Worm (Caenorhabditis elegans) whole organism, L1 larva: ENCODE measurements around the gene Y57G7A.6.

Experiments used
- C04F5.9 ChIP-seq: sonication (generic microtip); optimal IDR thresholded peaks from 2 replicates; lab custom pipeline; 2016; ENCODE audit warnings: missing genetic modification characterization, missing compliant biosample characterization
- C34B4.2 ChIP-seq: sonication (generic microtip); optimal IDR thresholded peaks from 2 replicates; lab custom pipeline; 2017; ENCODE audit warnings: mild to moderate bottlenecking, missing genetic modification characterization, missing compliant biosample characterization
- F16B12.6 ChIP-seq: fragments of 150-350 bp; optimal IDR thresholded peaks from 2 replicates; lab custom pipeline; 2014; ENCODE audit warnings: missing biosample characterization, missing genetic modification characterization
- blmp-1 ChIP-seq: fragments of 150-350 bp; optimal IDR thresholded peaks from 2 replicates; lab custom pipeline; 2014; ENCODE audit warnings: missing biosample characterization, missing genetic modification characterization
- ceh-63 ChIP-seq: fragments of 200-800 bp; sonication (Bioruptor generic); optimal IDR thresholded peaks from 2 replicates; lab custom pipeline; 2018; ENCODE audit warnings: mild to moderate bottlenecking, missing genetic modification characterization, missing compliant biosample characterization
- ceh-8 ChIP-seq: fragments of 200-800 bp; sonication (Bioruptor generic); optimal IDR thresholded peaks from 2 replicates; lab custom pipeline; 2018; ENCODE audit warnings: mild to moderate bottlenecking, missing genetic modification characterization, moderate library complexity, missing compliant biosample characterization
- ceh-82 ChIP-seq, 3 experiments: fragments of 150-350 bp in 1 of 3; sonication (generic microtip) in 2 of 3; optimal IDR thresholded peaks; 2 replicates each; lab custom pipeline; 2014 to 2017; ENCODE audit warnings: missing biosample characterization in 3 of 3, missing genetic modification characterization in 3 of 3
- ceh-90 ChIP-seq: sonication (generic microtip); optimal IDR thresholded peaks from 2 replicates; lab custom pipeline; 2016; ENCODE audit warnings: missing genetic modification characterization, missing compliant biosample characterization
- ces-1 ChIP-seq: fragments of 150-350 bp; optimal IDR thresholded peaks from 2 replicates; lab custom pipeline; 2014; ENCODE audit warnings: missing biosample characterization, missing genetic modification reagents, missing genetic modification characterization
- dpl-1 ChIP-seq, 3 experiments: fragments of 150-350 bp in 2 of 3; sonication (generic microtip) in 1 of 3; optimal IDR thresholded peaks; 2 replicates each; lab custom pipeline; 2014 to 2017; ENCODE audit warnings: missing biosample characterization in 3 of 3, missing genetic modification characterization in 3 of 3, missing genetic modification reagents in 3 of 3
- efl-1 ChIP-seq, 4 experiments: fragments of 150-350 bp; optimal IDR thresholded peaks in 3 of 4; peaks in 1 of 4; 1 replicate in 1 of 4; 2 replicates in 3 of 4; lab custom pipeline; 2014; ENCODE audit warnings: missing biosample characterization in 2 of 4, missing genetic modification characterization in 2 of 4, missing genetic modification reagents in 2 of 4
- efl-3 ChIP-seq: fragments of 200-800 bp; sonication (Bioruptor generic); optimal IDR thresholded peaks from 2 replicates; lab custom pipeline; 2018; ENCODE audit warnings: mild to moderate bottlenecking, missing genetic modification characterization, missing compliant biosample characterization
- egl-13 ChIP-seq: sonication (generic microtip); optimal IDR thresholded peaks from 2 replicates; lab custom pipeline; 2016; ENCODE audit warnings: missing genotype, missing genetic modification reagents, missing genetic modification characterization, missing compliant biosample characterization
- egl-27 ChIP-seq, 2 experiments: fragments of 150-350 bp in 1 of 2; sonication (generic microtip); optimal IDR thresholded peaks; 3 replicates each; lab custom pipeline; 2017 to 2018; ENCODE audit warnings: missing biosample characterization in 2 of 2, missing genetic modification characterization in 2 of 2, missing genetic modification reagents in 2 of 2
- elt-2 ChIP-seq: sonication (generic microtip); optimal IDR thresholded peaks from 2 replicates; lab custom pipeline; 2016; ENCODE audit warnings: missing genetic modification characterization, mild to moderate bottlenecking, inconsistent platforms, missing compliant biosample characterization, missing genetic modification reagents
- elt-3 ChIP-seq, 6 experiments: fragments of 150-350 bp in 1 of 6; sonication (generic microtip); optimal IDR thresholded peaks; 2 replicates each; lab custom pipeline; 2017 to 2018; ENCODE audit warnings: missing biosample characterization in 6 of 6, missing genetic modification characterization in 6 of 6, inconsistent platforms in 1 of 6
- hlh-17 ChIP-seq: fragments of 200-800 bp; sonication (Bioruptor generic); optimal IDR thresholded peaks from 2 replicates; lab custom pipeline; 2018; ENCODE audit warnings: missing genetic modification characterization, mild to moderate bottlenecking, missing compliant biosample characterization, moderate library complexity, borderline replicate concordance
- hpl-2 ChIP-seq: fragments of 150-350 bp; optimal IDR thresholded peaks from 2 replicates; lab custom pipeline; 2014; ENCODE audit warnings: missing biosample characterization, missing genetic modification reagents, missing genetic modification characterization
- isw-1 ChIP-seq: fragments of 200-800 bp; sonication (Bioruptor generic); IDR thresholded peaks from 2 replicates; pipeline ENCODE4 v1.3.6; 2022; ENCODE audit warnings: missing genetic modification characterization, missing compliant biosample characterization
- jun-1 ChIP-seq: fragments of 150-350 bp; optimal IDR thresholded peaks from 2 replicates; lab custom pipeline; 2014; ENCODE audit warnings: missing biosample characterization, missing genetic modification reagents, missing genetic modification characterization
- lin-13 ChIP-seq: fragments of 150-350 bp; optimal IDR thresholded peaks from 2 replicates; lab custom pipeline; 2014; ENCODE audit warnings: missing biosample characterization, missing genetic modification reagents, missing genetic modification characterization
- lin-14 ChIP-seq: fragments of 200-800 bp; sonication (Bioruptor generic); optimal IDR thresholded peaks from 2 replicates; lab custom pipeline; 2018; ENCODE audit warnings: mild to moderate bottlenecking, missing genetic modification characterization, moderate library complexity, missing compliant biosample characterization
- lin-15B ChIP-seq: fragments of 150-350 bp; sonication (generic microtip); optimal IDR thresholded peaks from 3 replicates; lab custom pipeline; 2014; ENCODE audit warnings: missing biosample characterization, missing genetic modification characterization
- mdl-1 ChIP-seq, 2 experiments: fragments of 150-350 bp; optimal IDR thresholded peaks; 2 replicates each; lab custom pipeline; 2014 to 2017; ENCODE audit warnings: missing biosample characterization in 2 of 2, missing genetic modification characterization in 2 of 2, inconsistent platforms in 1 of 2
- mep-1 ChIP-seq: fragments of 150-350 bp; optimal IDR thresholded peaks from 2 replicates; lab custom pipeline; 2014; ENCODE audit warnings: missing biosample characterization, missing genetic modification characterization
- nhr-11 ChIP-seq: fragments of 150-350 bp; optimal IDR thresholded peaks from 2 replicates; lab custom pipeline; 2014; ENCODE audit warnings: missing biosample characterization, missing genetic modification characterization
- nhr-12 ChIP-seq: sonication (generic microtip); optimal IDR thresholded peaks from 2 replicates; lab custom pipeline; 2017; ENCODE audit warnings: missing biosample characterization, missing genetic modification characterization
- nhr-20 ChIP-seq: sonication (generic microtip); optimal IDR thresholded peaks from 2 replicates; lab custom pipeline; 2016; ENCODE audit warnings: mild to moderate bottlenecking, missing genetic modification characterization, missing compliant biosample characterization
- nhr-28 ChIP-seq: fragments of 150-350 bp; optimal IDR thresholded peaks from 2 replicates; lab custom pipeline; 2014; ENCODE audit warnings: missing biosample characterization, missing genetic modification characterization
- nhr-84 ChIP-seq: sonication (generic microtip); optimal IDR thresholded peaks from 2 replicates; lab custom pipeline; 2017; ENCODE audit warnings: missing biosample characterization, missing genetic modification characterization
- pag-3 ChIP-seq: sonication (generic microtip); optimal IDR thresholded peaks from 2 replicates; lab custom pipeline; 2017; ENCODE audit warnings: missing genetic modification characterization, mild to moderate bottlenecking, missing compliant biosample characterization, antibody characterized with exemption, borderline replicate concordance; ENCODE audit not compliant: insufficient read depth
- rnt-1 ChIP-seq: sonication (generic microtip); optimal IDR thresholded peaks from 2 replicates; lab custom pipeline; 2016; ENCODE audit warnings: mild to moderate bottlenecking, missing genetic modification characterization, moderate library complexity, missing compliant biosample characterization
- skn-1 ChIP-seq: fragments of 150-350 bp; optimal IDR thresholded peaks from 2 replicates; lab custom pipeline; 2014; ENCODE audit warnings: missing biosample characterization, missing genetic modification characterization
- snu-23 ChIP-seq: sonication (generic microtip); optimal IDR thresholded peaks from 2 replicates; lab custom pipeline; 2016; ENCODE audit warnings: missing genetic modification characterization, missing compliant biosample characterization
- sptf-1 ChIP-seq: fragments of 150-350 bp; optimal IDR thresholded peaks from 2 replicates; lab custom pipeline; 2014; ENCODE audit warnings: missing biosample characterization, missing genetic modification characterization
- swsn-7 ChIP-seq: sonication (generic microtip); optimal IDR thresholded peaks from 2 replicates; lab custom pipeline; 2016; ENCODE audit warnings: missing genetic modification characterization, missing compliant biosample characterization
- tlp-1 ChIP-seq: fragments of 150-350 bp; optimal IDR thresholded peaks from 2 replicates; lab custom pipeline; 2014; ENCODE audit warnings: missing biosample characterization, missing genetic modification characterization
- unc-130 ChIP-seq: fragments of 150-350 bp; optimal IDR thresholded peaks from 2 replicates; lab custom pipeline; 2017; ENCODE audit warnings: missing biosample characterization, missing genetic modification characterization, inconsistent platforms
- unc-86 ChIP-seq: sonication (generic microtip); optimal IDR thresholded peaks from 2 replicates; lab custom pipeline; 2016; ENCODE audit warnings: missing genetic modification characterization, missing compliant biosample characterization
- unc-98 ChIP-seq: fragments of 200-800 bp; sonication (Bioruptor generic); IDR thresholded peaks from 2 replicates; pipeline ENCODE4 v1.3.6; 2022; ENCODE audit warnings: missing genetic modification characterization, missing compliant biosample characterization
- zag-1 ChIP-seq: fragments of 150-350 bp; optimal IDR thresholded peaks from 2 replicates; lab custom pipeline; 2014; ENCODE audit warnings: missing biosample characterization, missing genetic modification characterization
- zip-4 ChIP-seq: fragments of 200-800 bp; sonication (Bioruptor generic); optimal IDR thresholded peaks from 2 replicates; lab custom pipeline; 2018; ENCODE audit warnings: mild to moderate bottlenecking, missing genetic modification characterization, moderate library complexity, missing compliant biosample characterization
- ztf-11 ChIP-seq, 2 experiments: sonication (generic microtip); optimal IDR thresholded peaks; 2 replicates each; lab custom pipeline; 2016 to 2017; ENCODE audit warnings: missing genetic modification characterization in 2 of 2, missing biosample characterization in 1 of 2, missing compliant biosample characterization in 1 of 2

The Y57G7A.6 gene

ce11 chrII:1237845-1238244 lies 47.6 kb downstream of the Y57G7A.6 start (continued):
- TF ChIP-seq dpl-1 (GFP tag; optimal IDR thresholded peaks at IDR 0.05; lab: Kevin White, UChicago) (no peak), mep-1 (tag; lab: Kevin White, UChicago) (peak; percentile 14), pag-3 (tag; lab: Kevin White, UChicago) (no peak), ceh-82 (tag; optimal IDR thresholded peaks at IDR 0.05; lab: Kevin White, UChicago) (peak in 1 of 3 experiments; percentile 68), ceh-8 (GFP tag; lab: Kevin White, UChicago) (peak; percentile 92), nhr-12 (tag; lab: Kevin White, UChicago) (no peak), nhr-28 (tag; lab: Kevin White, UChicago) (no peak), nhr-20 (tag; lab: Kevin White, UChicago) (peak; percentile 5), elt-2 (tag; lab: Kevin White, UChicago) (no peak), efl-3 (no peak), zag-1 (no peak), unc-86 (tag; lab: Kevin White, UChicago) (peak; percentile 23), swsn-7 (peak; percentile 35), hpl-2 (no peak), egl-27 (tag; optimal IDR thresholded peaks at IDR 0.05; lab: Kevin White, UChicago) (no peak), hlh-17 (GFP tag; lab: Kevin White, UChicago) (no peak), jun-1 (tag; lab: Kevin White, UChicago) (peak; percentile 24), nhr-84 (no peak), unc-130 (no peak), lin-14 (GFP tag; lab: Kevin White, UChicago) (peak; percentile 67), sptf-1 (tag; lab: Kevin White, UChicago) (no peak), ztf-11 (tag; optimal IDR thresholded peaks at IDR 0.05; lab: Kevin White, UChicago) (peak in 1 of 2 experiments; percentile 43), C34B4.2 (tag; lab: Kevin White, UChicago) (no peak), ces-1 (no peak), nhr-11 (no peak), egl-13 (tag; lab: Kevin White, UChicago) (peak; percentile 21), F16B12.6 (tag; lab: Kevin White, UChicago) (no peak), lin-15B (tag; lab: Kevin White, UChicago) (no peak), unc-98 (GFP tag; lab: Robert Waterston, UW) (no peak), efl-1 (optimal IDR thresholded peaks at IDR 0.05; lab: Kevin White, UChicago) (peak in 1 of 2 experiments; percentile 5), efl-1 (GFP tag; optimal IDR thresholded peaks at IDR 0.05 in 1 of 2; lab: Kevin White, UChicago) (peak in 1 of 2 experiments; percentile 34), tlp-1 (tag; lab: Kevin White, UChicago) (no peak), elt-3 (tag; optimal IDR thresholded peaks at IDR 0.05; lab: Kevin White, UChicago) (no peak), snu-23 (peak; percentile 20), ceh-63 (GFP tag; lab: Kevin White, UChicago) (no peak), C04F5.9 (no peak)

DNA sequence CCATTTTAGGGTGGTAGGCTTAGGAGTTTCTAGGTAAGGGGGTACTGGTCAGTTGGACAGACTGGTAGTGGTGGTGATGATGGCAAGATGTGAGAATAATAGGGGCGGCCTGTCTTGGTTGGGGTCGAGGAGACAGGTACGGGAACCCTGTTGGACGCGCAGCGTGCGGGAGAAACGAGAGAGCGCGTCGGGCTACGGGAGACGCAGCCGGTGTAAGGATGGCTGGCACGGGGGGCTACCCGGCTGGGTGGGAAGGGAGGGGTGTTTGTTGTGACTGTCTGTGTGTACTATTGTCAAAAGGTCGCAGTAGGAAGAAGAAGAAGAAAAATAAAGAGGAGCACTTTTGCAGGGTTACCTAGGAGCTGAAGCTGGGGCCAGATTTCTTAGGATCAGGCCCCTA lies 48.9 kb downstream of the Y57G7A.6 start:
- TF ChIP-seq zip-4 (no peak), rnt-1 (tag; lab: Kevin White, UChicago) (peak; percentile 21), efl-1 (optimal IDR thresholded peaks at IDR 0.05; lab: Kevin White, UChicago) (peak in 1 of 2 experiments; percentile 28), efl-1 (GFP tag; optimal IDR thresholded peaks at IDR 0.05 in 1 of 2; lab: Kevin White, UChicago) (peak in 1 of 2 experiments; percentile 29), ceh-90 (no peak), skn-1 (tag; lab: Kevin White, UChicago) (no peak), mdl-1 (tag; optimal IDR thresholded peaks at IDR 0.05; lab: Kevin White, UChicago) (peak in 1 of 2 experiments; percentile 5), blmp-1 (tag; lab: Kevin White, UChicago) (peak; percentile 30), lin-14 (GFP tag; lab: Kevin White, UChicago) (peak; percentile 14), lin-13 (GFP tag; lab: Kevin White, UChicago) (no peak), nhr-20 (tag; lab: Kevin White, UChicago) (no peak), elt-3 (tag; optimal IDR thresholded peaks at IDR 0.05; lab: Kevin White, UChicago) (no peak), egl-27 (tag; optimal IDR thresholded peaks at IDR 0.05; lab: Kevin White, UChicago) (no peak), tlp-1 (tag; lab: Kevin White, UChicago) (no peak), swsn-7 (no peak), isw-1 (GFP tag; lab: Robert Waterston, UW) (no peak)
- TF ChIP-seq, all 84 proteins: peak for 5
